Fruit fly (Drosophila melanogaster): ENCODE data around the gene VhaAC45RP.
A peak's percentile ranks its signal among the peaks of the same experiment; 100 is the strongest.

VhaAC45RP gene

dm6 chr3R:30197796-30198195 is 31.6 kb upstream of the VhaAC45RP start:
- TF ChIP-seq CG8159 (tag; optimal IDR thresholded peaks at IDR 0.05) (no peak), Snoo (tag; optimal IDR thresholded peaks at IDR 0.05) (no peak)

- TF ChIP-seq Pif1B (GFP tag; optimal IDR thresholded peaks at IDR 0.05) (no peak), CG4496 (GFP tag; IDR thresholded peaks at IDR 0.05) (no peak), CG8301 (tag; optimal IDR thresholded peaks at IDR 0.05) (no peak), D1 (tag; optimal IDR thresholded peaks at IDR 0.05) (no peak), fd96Ca (GFP tag; IDR thresholded peaks at IDR 0.05) (no peak), Ets98B (GFP tag; IDR thresholded peaks at IDR 0.05) (no peak), CG17806 (tag; optimal IDR thresholded peaks at IDR 0.05) (no peak), EcR (GFP tag; optimal IDR thresholded peaks at IDR 0.05) (no peak), rn (GFP tag; IDR thresholded peaks at IDR 0.05) (no peak)
These were observed 29.9 kb upstream of the VhaAC45RP start, which contains the start of gene CG15531 for dm6 chr3R:30196128-30196527. CG15531 (minus strand) TSS chr3R:30196228.

- no peak for TF ChIP-seq CG9948 (tag; optimal IDR thresholded peaks at IDR 0.05)
- TF ChIP-seq gl (tag; optimal IDR thresholded peaks at IDR 0.05) = no peak
- no peak for TF ChIP-seq rn (GFP tag; IDR thresholded peaks at IDR 0.05)
- TF ChIP-seq fd96Ca (GFP tag; IDR thresholded peaks at IDR 0.05) = peak; percentile 64
- TF ChIP-seq CG34367 (tag; optimal IDR thresholded peaks at IDR 0.05) = no peak
- TF ChIP-seq CG32121 (GFP tag; IDR thresholded peaks at IDR 0.05) = peak; percentile 59
- TF ChIP-seq CG13204 (GFP tag; optimal IDR thresholded peaks at IDR 0.05) = no peak
- TF ChIP-seq CG8301 (tag; optimal IDR thresholded peaks at IDR 0.05) = peak; percentile 23
- no peak for TF ChIP-seq D1 (tag; optimal IDR thresholded peaks at IDR 0.05)
- no peak for TF ChIP-seq Snoo (tag; optimal IDR thresholded peaks at IDR 0.05)
- TF ChIP-seq Pif1B (GFP tag; optimal IDR thresholded peaks at IDR 0.05) = no peak
- no peak for TF ChIP-seq Pif1A (GFP tag; optimal IDR thresholded peaks at IDR 0.05)
- TF ChIP-seq CG15710 (tag; optimal IDR thresholded peaks at IDR 0.05) = peak; percentile 18
- no peak for TF ChIP-seq EcR (GFP tag; optimal IDR thresholded peaks at IDR 0.05)
- TF ChIP-seq CG8159 (tag; optimal IDR thresholded peaks at IDR 0.05) = no peak
- TF ChIP-seq Ets98B (GFP tag; IDR thresholded peaks at IDR 0.05) = peak; percentile 64
- no peak for TF ChIP-seq CG12605 (GFP tag; IDR thresholded peaks at IDR 0.05)
- TF ChIP-seq CG10348 (GFP tag; IDR thresholded peaks at IDR 0.05) = no peak
- peak; percentile 3 for TF ChIP-seq CG17806 (tag; optimal IDR thresholded peaks at IDR 0.05)
- peak; percentile 14 for TF ChIP-seq CG14655 (GFP tag; optimal IDR thresholded peaks at IDR 0.05)
- TF ChIP-seq CG4496 (GFP tag; IDR thresholded peaks at IDR 0.05) = peak; percentile 64
These were observed 29.4 kb upstream of the VhaAC45RP start for dm6 chr3R:30195606-30196049.

- TF ChIP-seq Ets98B (GFP tag; IDR thresholded peaks at IDR 0.05) (no peak), CG17806 (tag; optimal IDR thresholded peaks at IDR 0.05) (no peak), CG32121 (GFP tag; IDR thresholded peaks at IDR 0.05) (no peak), D1 (tag; optimal IDR thresholded peaks at IDR 0.05) (no peak), Pif1A (GFP tag; optimal IDR thresholded peaks at IDR 0.05) (no peak), Snoo (tag; optimal IDR thresholded peaks at IDR 0.05) (no peak), CG12605 (GFP tag; IDR thresholded peaks at IDR 0.05) (no peak), gl (tag; optimal IDR thresholded peaks at IDR 0.05) (no peak), CG9948 (tag; optimal IDR thresholded peaks at IDR 0.05) (no peak), fd96Ca (GFP tag; IDR thresholded peaks at IDR 0.05) (no peak), CG14655 (GFP tag; optimal IDR thresholded peaks at IDR 0.05) (no peak), rn (GFP tag; IDR thresholded peaks at IDR 0.05) (no peak), CG10348 (GFP tag; IDR thresholded peaks at IDR 0.05) (no peak), Pif1B (GFP tag; optimal IDR thresholded peaks at IDR 0.05) (no peak), CG8159 (tag; optimal IDR thresholded peaks at IDR 0.05) (no peak), EcR (GFP tag; optimal IDR thresholded peaks at IDR 0.05) (no peak), CG15710 (tag; optimal IDR thresholded peaks at IDR 0.05) (no peak), CG34367 (tag; optimal IDR thresholded peaks at IDR 0.05) (no peak)
These were observed 27.6 kb upstream of the VhaAC45RP start for dm6 chr3R:30193826-30194225.

dm6 chr3R:30191462-30191874 is 25.2 kb upstream of the VhaAC45RP start:
- TF ChIP-seq CG32121 (GFP tag; IDR thresholded peaks at IDR 0.05) (no peak), CG12605 (GFP tag; IDR thresholded peaks at IDR 0.05) (no peak), CG34367 (tag; optimal IDR thresholded peaks at IDR 0.05) (peak; percentile 29), CG15710 (tag; optimal IDR thresholded peaks at IDR 0.05) (peak; percentile 43), CG4496 (GFP tag; IDR thresholded peaks at IDR 0.05) (no peak), D1 (tag; optimal IDR thresholded peaks at IDR 0.05) (no peak), CG17806 (tag; optimal IDR thresholded peaks at IDR 0.05) (no peak), CG8159 (tag; optimal IDR thresholded peaks at IDR 0.05) (no peak), rn (GFP tag; IDR thresholded peaks at IDR 0.05) (no peak), EcR (GFP tag; optimal IDR thresholded peaks at IDR 0.05) (no peak), Pif1B (GFP tag; optimal IDR thresholded peaks at IDR 0.05) (peak; percentile 65), fd96Ca (GFP tag; IDR thresholded peaks at IDR 0.05) (no peak), CG10348 (GFP tag; IDR thresholded peaks at IDR 0.05) (no peak), Pif1A (GFP tag; optimal IDR thresholded peaks at IDR 0.05) (peak; percentile 67), Ets98B (GFP tag; IDR thresholded peaks at IDR 0.05) (no peak), CG13204 (GFP tag; optimal IDR thresholded peaks at IDR 0.05) (no peak), gl (tag; optimal IDR thresholded peaks at IDR 0.05) (no peak), CG14655 (GFP tag; optimal IDR thresholded peaks at IDR 0.05) (peak; percentile 48), Snoo (tag; optimal IDR thresholded peaks at IDR 0.05) (peak; percentile 48), CG8301 (tag; optimal IDR thresholded peaks at IDR 0.05) (peak; percentile 42), CG9948 (tag; optimal IDR thresholded peaks at IDR 0.05) (peak; percentile 27)

dm6 chr3R:30191047-30191446 is 24.8 kb upstream of the VhaAC45RP start, which contains the start of gene CG9747:
CG9747 (minus strand) TSS chr3R:30191252.
- TF ChIP-seq EcR (GFP tag; optimal IDR thresholded peaks at IDR 0.05) = peak; percentile 18
- no peak for TF ChIP-seq D1 (tag; optimal IDR thresholded peaks at IDR 0.05)

Data from whole organism, pupa.